Worm (Caenorhabditis elegans): ENCODE data around the gene Y46B2A.4.

Y46B2A.4 gene

ce11 chrII:843971-844370 is 17.7 kb upstream of the Y46B2A.4 start, which contains the start of gene F28A10.4:
TSS of gene F28A10.4 (plus strand) at chrII:844271.
- TF ChIP-seq ama-1 (optimal IDR thresholded peaks at IDR 0.05) = no peak
- no peak for TF ChIP-seq nhr-11 (tag; optimal IDR thresholded peaks at IDR 0.05)
- TF ChIP-seq ztf-4 (tag; optimal IDR thresholded peaks at IDR 0.05) = no peak
- TF ChIP-seq nhr-25 (tag; optimal IDR thresholded peaks at IDR 0.05) = no peak
- no peak for TF ChIP-seq ceh-9 (tag; optimal IDR thresholded peaks at IDR 0.05)
- TF ChIP-seq egl-27 (tag; optimal IDR thresholded peaks at IDR 0.05) = no peak

DNA sequence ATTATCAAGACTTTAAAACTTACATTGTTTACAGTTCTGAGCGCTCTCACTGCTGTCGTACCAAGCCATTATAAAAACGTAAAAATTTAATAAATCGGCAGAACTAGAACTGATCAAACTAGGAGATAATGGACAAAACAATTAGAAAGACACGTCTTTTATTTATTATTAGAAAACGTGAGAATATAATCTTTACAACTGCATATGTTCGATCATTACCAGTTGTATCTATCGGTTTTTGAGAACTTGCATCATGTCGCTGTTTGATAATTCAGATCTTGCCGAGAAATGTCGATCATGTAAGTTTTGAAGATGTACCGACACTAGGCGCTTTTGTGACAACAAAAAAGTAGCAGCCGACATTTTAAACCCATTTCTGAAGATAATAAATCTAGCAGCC is 16.0 kb upstream of the Y46B2A.4 start, which contains the start of gene F28A10.7:
F28A10.7 (minus strand) TSS at position 101 of the 400 bp plus-strand sequence.
- no peak for TF ChIP-seq nhr-237 (tag; optimal IDR thresholded peaks at IDR 0.05)
- no peak for TF ChIP-seq aly-2 (tag; optimal IDR thresholded peaks at IDR 0.05)
- no peak for TF ChIP-seq skn-1 (tag; optimal IDR thresholded peaks at IDR 0.05)
- no peak for TF ChIP-seq egl-27 (tag; optimal IDR thresholded peaks at IDR 0.05)
- no peak for TF ChIP-seq mdl-1 (tag; optimal IDR thresholded peaks at IDR 0.05)
- no peak for TF ChIP-seq ama-1 (optimal IDR thresholded peaks at IDR 0.05)
- TF ChIP-seq nhr-11 (tag; optimal IDR thresholded peaks at IDR 0.05) = no peak
- TF ChIP-seq nhr-12 (tag; optimal IDR thresholded peaks at IDR 0.05) = no peak
- TF ChIP-seq R02D3.7 (tag; optimal IDR thresholded peaks at IDR 0.05) = no peak
- TF ChIP-seq hmg-11 (tag; optimal IDR thresholded peaks at IDR 0.05) = no peak
- TF ChIP-seq elt-3 (tag; optimal IDR thresholded peaks at IDR 0.05) = no peak
- TF ChIP-seq eor-1 (tag; optimal IDR thresholded peaks at IDR 0.05) = no peak
- TF ChIP-seq elt-1 (tag; optimal IDR thresholded peaks at IDR 0.05) = no peak
- TF ChIP-seq mml-1 (tag; optimal IDR thresholded peaks at IDR 0.05) = no peak
- no peak for TF ChIP-seq fkh-2 (tag; optimal IDR thresholded peaks at IDR 0.05)

DNA sequence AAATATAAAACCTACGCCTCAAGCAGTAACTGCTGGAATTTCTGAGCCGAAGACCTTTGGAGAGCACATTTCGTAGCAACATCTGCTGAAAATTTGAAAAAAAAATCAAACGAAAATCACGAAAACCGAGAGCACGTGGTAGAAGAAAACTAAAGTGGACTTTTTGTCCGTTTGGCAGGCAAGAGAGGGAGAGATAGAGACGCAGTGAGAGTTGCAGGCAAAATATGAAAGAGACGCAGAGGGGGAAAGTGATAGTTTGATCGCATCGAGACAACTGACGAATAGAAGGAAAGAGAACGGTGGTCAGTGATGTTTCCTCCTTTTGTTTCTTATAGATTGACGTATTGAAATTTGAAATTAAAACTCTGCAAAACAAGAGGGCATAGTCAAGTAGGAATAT is 13.1 kb upstream of the Y46B2A.4 start, which contains the start of the genes acdh-9 and F28A10.13:
acdh-9 (minus strand) TSS at position 85 of the 400 bp plus-strand sequence.
F28A10.13 (plus strand) TSS at position 294 of the 400 bp plus-strand sequence.
- TF ChIP-seq pqm-1 (tag; optimal IDR thresholded peaks at IDR 0.05) (peak; percentile 44), daf-12 (tag; optimal IDR thresholded peaks at IDR 0.05) (no peak), mml-1 (tag; optimal IDR thresholded peaks at IDR 0.05) (no peak), ceh-82 (tag; optimal IDR thresholded peaks at IDR 0.05) (no peak), unc-39 (tag; optimal IDR thresholded peaks at IDR 0.05) (no peak), sea-2 (GFP tag; optimal IDR thresholded peaks at IDR 0.05) (no peak), R02D3.7 (tag; optimal IDR thresholded peaks at IDR 0.05) (no peak), jun-1 (tag; optimal IDR thresholded peaks at IDR 0.05) (peak; percentile 36), fkh-2 (tag; optimal IDR thresholded peaks at IDR 0.05) (no peak), nfya-1 (tag; optimal IDR thresholded peaks at IDR 0.05; ENCODE audit: insufficient read depth) (peak; percentile 65), nhr-12 (tag; optimal IDR thresholded peaks at IDR 0.05) (no peak), nhr-77 (tag; optimal IDR thresholded peaks at IDR 0.05) (no peak), ceh-9 (tag; optimal IDR thresholded peaks at IDR 0.05) (no peak), nhr-76 (tag; optimal IDR thresholded peaks at IDR 0.05) (peak; percentile 95), ZK546.5 (tag; optimal IDR thresholded peaks at IDR 0.05) (no peak), skn-1 (tag; optimal IDR thresholded peaks at IDR 0.05) (no peak), ceh-28 (tag; optimal IDR thresholded peaks at IDR 0.05) (no peak), snpc-4 (tag; optimal IDR thresholded peaks at IDR 0.05) (no peak), fos-1 (tag; optimal IDR thresholded peaks at IDR 0.05) (no peak), fkh-10 (GFP tag; optimal IDR thresholded peaks at IDR 0.05) (no peak), nhr-11 (tag; optimal IDR thresholded peaks at IDR 0.05) (no peak), egl-5 (tag; optimal IDR thresholded peaks at IDR 0.05) (no peak), ceh-16 (tag; optimal IDR thresholded peaks at IDR 0.05) (no peak), nhr-67 (tag; optimal IDR thresholded peaks at IDR 0.05) (no peak), lsy-12 (tag; optimal IDR thresholded peaks at IDR 0.05) (no peak), nhr-25 (tag; optimal IDR thresholded peaks at IDR 0.05) (peak; percentile 22), unc-62 (GFP tag; optimal IDR thresholded peaks at IDR 0.05) (no peak), elt-1 (tag; optimal IDR thresholded peaks at IDR 0.05) (no peak), hmg-11 (tag; optimal IDR thresholded peaks at IDR 0.05) (no peak), ztf-11 (tag; optimal IDR thresholded peaks at IDR 0.05) (no peak), zag-1 (tag; optimal IDR thresholded peaks at IDR 0.05) (no peak), elt-2 (tag; optimal IDR thresholded peaks at IDR 0.05) (peak; percentile 69), mdl-1 (tag; optimal IDR thresholded peaks at IDR 0.05) (peak; percentile 79), aly-2 (tag; optimal IDR thresholded peaks at IDR 0.05) (no peak), eor-1 (tag; optimal IDR thresholded peaks at IDR 0.05) (no peak), ama-1 (optimal IDR thresholded peaks at IDR 0.05) (peak; percentile 68), ztf-4 (tag; optimal IDR thresholded peaks at IDR 0.05) (no peak), nhr-237 (tag; optimal IDR thresholded peaks at IDR 0.05) (no peak), nhr-43 (tag; optimal IDR thresholded peaks at IDR 0.05; ENCODE audit: poor library complexity, severe bottlenecking) (no peak), elt-3 (tag; optimal IDR thresholded peaks at IDR 0.05) (no peak), nhr-28 (tag; optimal IDR thresholded peaks at IDR 0.05) (no peak), lin-39 (tag; optimal IDR thresholded peaks at IDR 0.05) (no peak), pha-4 (tag; optimal IDR thresholded peaks at IDR 0.05) (no peak), tbx-2 (tag; optimal IDR thresholded peaks at IDR 0.05) (no peak), lin-15B (tag; optimal IDR thresholded peaks at IDR 0.05) (peak; percentile 8), nhr-23 (tag; optimal IDR thresholded peaks at IDR 0.05) (peak; percentile 11), egl-27 (tag; optimal IDR thresholded peaks at IDR 0.05) (no peak)
